Fruit fly (Drosophila melanogaster) whole organism, embryonic: ENCODE measurements around the gene CG32855.

Experiments used
- ATbp ChIP-seq: fragments of 200-800 bp; sonication (Bioruptor generic); optimal IDR thresholded peaks from 2 replicates; lab custom pipeline; 2017; ENCODE audit warnings: missing biosample characterization, mild to moderate bottlenecking, missing genetic modification characterization, missing genetic modification reagents
- Awh ChIP-seq: fragments of 200-800 bp; sonication (Bioruptor generic); IDR thresholded peaks from 2 replicates; pipeline ENCODE4, ENCODE4 v1.3.6; 2022; ENCODE audit warnings: missing biosample characterization, missing genetic modification characterization
- B-H2 ChIP-seq: fragments of 200-800 bp; sonication (Bioruptor generic); optimal IDR thresholded peaks from 2 replicates; lab custom pipeline; 2018; ENCODE audit warnings: missing biosample characterization, mild to moderate bottlenecking, missing genetic modification characterization
- CG10209 ChIP-seq: fragments of 200-800 bp; sonication (Bioruptor generic); optimal IDR thresholded peaks from 3 replicates; lab custom pipeline; 2017; ENCODE audit warnings: missing biosample characterization, mild to moderate bottlenecking, missing genetic modification characterization, missing genetic modification reagents
- CG11504 ChIP-seq: fragments of 200-800 bp; sonication (Bioruptor generic); optimal IDR thresholded peaks from 3 replicates; lab custom pipeline; 2019; ENCODE audit warnings: missing biosample characterization, mild to moderate bottlenecking, missing genetic modification characterization, moderate library complexity
- CG13424 ChIP-seq: fragments of 200-800 bp; sonication (Bioruptor generic); optimal IDR thresholded peaks from 2 replicates; lab custom pipeline; 2019; ENCODE audit warnings: missing biosample characterization, mild to moderate bottlenecking, missing genetic modification characterization, moderate library complexity
- CG17912 ChIP-seq: fragments of 200-800 bp; sonication (Bioruptor generic); optimal IDR thresholded peaks from 2 replicates; lab custom pipeline; 2018; ENCODE audit warnings: missing biosample characterization, mild to moderate bottlenecking, missing genetic modification characterization
- CG2202 ChIP-seq: fragments of 200-800 bp; sonication (Bioruptor generic); optimal IDR thresholded peaks from 2 replicates; lab custom pipeline; 2018; ENCODE audit warnings: missing biosample characterization, mild to moderate bottlenecking, missing genetic modification characterization
- CG3163 ChIP-seq: fragments of 200-800 bp; sonication (Bioruptor generic); optimal IDR thresholded peaks from 3 replicates; lab custom pipeline; 2016; ENCODE audit warnings: missing biosample characterization, missing genetic modification characterization
- CG6683 ChIP-seq: fragments of 200-800 bp; sonication (Bioruptor generic); optimal IDR thresholded peaks from 2 replicates; lab custom pipeline; 2017; ENCODE audit warnings: missing biosample characterization, mild to moderate bottlenecking, missing genetic modification characterization, missing genetic modification reagents
- CG7372 ChIP-seq: fragments of 200-800 bp; sonication (Bioruptor generic); IDR thresholded peaks from 2 replicates; pipeline ENCODE4 v1.3.6; 2022; ENCODE audit warnings: missing biosample characterization, missing genetic modification characterization
- CG7745 ChIP-seq: fragments of 200-800 bp; sonication (Bioruptor generic); optimal IDR thresholded peaks from 2 replicates; lab custom pipeline; 2018; ENCODE audit warnings: missing biosample characterization, mild to moderate bottlenecking, missing genetic modification characterization, moderate library complexity
- CG8359 ChIP-seq: fragments of 200-800 bp; sonication (Bioruptor generic); optimal IDR thresholded peaks from 2 replicates; lab custom pipeline; 2017; ENCODE audit warnings: missing biosample characterization, mild to moderate bottlenecking, missing genetic modification characterization, borderline replicate concordance
- CG9437 ChIP-seq: fragments of 200-800 bp; sonication (Bioruptor generic); optimal IDR thresholded peaks from 2 replicates; lab custom pipeline; 2018; ENCODE audit warnings: missing biosample characterization, mild to moderate bottlenecking, missing genetic modification characterization
- Dfd ChIP-seq, 2 experiments: fragments of >200 bp; optimal IDR thresholded peaks; 2 replicates each; lab custom pipeline; 2017; ENCODE audit warnings: missing biosample characterization in 2 of 2, missing genetic modification characterization in 2 of 2
- Dip2 ChIP-seq: fragments of 200-800 bp; sonication (Bioruptor generic); IDR thresholded peaks from 2 replicates; pipeline ENCODE4 v1.3.6; 2022; ENCODE audit warnings: missing biosample characterization, missing genetic modification characterization
- HLH54F ChIP-seq: fragments of 200-800 bp; sonication (Bioruptor generic); optimal IDR thresholded peaks from 3 replicates; lab custom pipeline; 2016; ENCODE audit warnings: missing biosample characterization, missing genetic modification characterization
- HmgD ChIP-seq: fragments of 200-800 bp; sonication (Bioruptor generic); optimal IDR thresholded peaks from 3 replicates; lab custom pipeline; 2016; ENCODE audit warnings: missing biosample characterization, missing genetic modification characterization
- Hr3 ChIP-seq: fragments of 200-800 bp; sonication (Bioruptor generic); optimal IDR thresholded peaks from 3 replicates; lab custom pipeline; 2016; ENCODE audit warnings: missing biosample characterization, missing genetic modification characterization
- Lhr ChIP-seq: fragments of 200-800 bp; sonication (Bioruptor generic); optimal IDR thresholded peaks from 3 replicates; lab custom pipeline; 2017; ENCODE audit warnings: mild to moderate bottlenecking, missing biosample characterization, missing genetic modification reagents, missing genetic modification characterization
- Mes4 ChIP-seq: fragments of 200-800 bp; sonication (Bioruptor generic); optimal IDR thresholded peaks from 2 replicates; lab custom pipeline; 2016; ENCODE audit warnings: missing biosample characterization, missing genetic modification characterization
- Mrtf ChIP-seq: fragments of 200-800 bp; sonication (Bioruptor generic); IDR thresholded peaks from 3 replicates; pipeline ENCODE4 v1.3.6; 2022; ENCODE audit warnings: missing biosample characterization, missing genetic modification characterization
- Myb ChIP-seq: fragments of 200-800 bp; sonication (Bioruptor generic); optimal IDR thresholded peaks from 2 replicates; lab custom pipeline; 2016; ENCODE audit warnings: missing biosample characterization, missing genetic modification characterization
- Nf-YB ChIP-seq: fragments of 200-800 bp; sonication (Bioruptor generic); optimal IDR thresholded peaks from 3 replicates; lab custom pipeline; 2019; ENCODE audit warnings: missing biosample characterization, mild to moderate bottlenecking, missing genetic modification characterization, moderate library complexity
- Side ChIP-seq: fragments of 200-800 bp; sonication (Bioruptor generic); optimal IDR thresholded peaks from 2 replicates; lab custom pipeline; 2016; ENCODE audit warnings: missing biosample characterization, missing genetic modification characterization
- Xrp1 ChIP-seq: fragments of 200-800 bp; sonication (Bioruptor generic); IDR thresholded peaks from 2 replicates; pipeline ENCODE4 v1.3.6; 2022; ENCODE audit warnings: missing biosample characterization, missing genetic modification characterization
- amos ChIP-seq: fragments of 200-800 bp; sonication (Bioruptor generic); IDR thresholded peaks from 2 replicates; pipeline ENCODE4 v1.3.6; 2022; ENCODE audit warnings: missing biosample characterization, missing genetic modification characterization; ENCODE audit not compliant: partially characterized antibody
- bsh ChIP-seq, 2 experiments: fragments of 200-800 bp; sonication (Bioruptor generic); optimal IDR thresholded peaks; 2 replicates each; lab custom pipeline; 2017 to 2018; ENCODE audit warnings: mild to moderate bottlenecking in 2 of 2, missing biosample characterization in 2 of 2, missing genetic modification characterization in 2 of 2, moderate library complexity in 1 of 2
- cg ChIP-seq: fragments of 200-800 bp; sonication (Bioruptor generic); optimal IDR thresholded peaks from 3 replicates; lab custom pipeline; 2019; ENCODE audit warnings: missing biosample characterization, mild to moderate bottlenecking, missing genetic modification characterization, moderate library complexity
- chif ChIP-seq, 2 experiments: fragments of 200-800 bp; sonication (Bioruptor generic); optimal IDR thresholded peaks; 3 replicates each; lab custom pipeline; 2016; ENCODE audit warnings: missing biosample characterization in 2 of 2, missing genetic modification characterization in 2 of 2
- chm ChIP-seq: fragments of 200-800 bp; sonication (Bioruptor generic); IDR thresholded peaks from 2 replicates; pipeline ENCODE4 v1.3.6; 2022; ENCODE audit warnings: missing biosample characterization, missing genetic modification characterization
- crol ChIP-seq: fragments of 200-800 bp; sonication (Bioruptor generic); IDR thresholded peaks from 2 replicates; pipeline ENCODE4 v1.3.6; 2022; ENCODE audit warnings: missing biosample characterization, missing genetic modification characterization
- dan ChIP-seq: fragments of 200-800 bp; sonication (Bioruptor generic); IDR thresholded peaks from 2 replicates; pipeline ENCODE4 v1.3.6; 2022; ENCODE audit warnings: missing biosample characterization, missing genetic modification characterization
- danr ChIP-seq: fragments of 200-800 bp; sonication (Bioruptor generic); IDR thresholded peaks from 2 replicates; pipeline ENCODE4 v1.3.6; 2022; ENCODE audit warnings: missing biosample characterization, missing genetic modification characterization
- dimm ChIP-seq: fragments of 200-800 bp; sonication (Bioruptor generic); IDR thresholded peaks from 2 replicates; pipeline ENCODE4 v1.3.6; 2022; ENCODE audit warnings: missing biosample characterization, missing genetic modification characterization
- dmrt11E ChIP-seq: fragments of 200-800 bp; sonication (Bioruptor generic); optimal IDR thresholded peaks from 3 replicates; lab custom pipeline; 2018; ENCODE audit warnings: missing biosample characterization, mild to moderate bottlenecking, missing genetic modification characterization, moderate library complexity
- dmrt99B ChIP-seq: fragments of 200-800 bp; sonication (Bioruptor generic); optimal IDR thresholded peaks from 2 replicates; lab custom pipeline; 2018; ENCODE audit warnings: missing biosample characterization, mild to moderate bottlenecking, missing genetic modification characterization, moderate library complexity
- fd64A ChIP-seq: fragments of 200-800 bp; sonication (Bioruptor generic); optimal IDR thresholded peaks from 3 replicates; lab custom pipeline; 2018; ENCODE audit warnings: missing biosample characterization, mild to moderate bottlenecking, missing genetic modification characterization
- fd96Cb ChIP-seq: fragments of 200-800 bp; sonication (Bioruptor generic); optimal IDR thresholded peaks from 2 replicates; lab custom pipeline; 2018; ENCODE audit warnings: missing biosample characterization, mild to moderate bottlenecking, missing genetic modification characterization, moderate library complexity
- gce ChIP-seq: fragments of 200-800 bp; sonication (Bioruptor generic); IDR thresholded peaks from 3 replicates; pipeline ENCODE4 v1.3.6; 2022; ENCODE audit warnings: missing biosample characterization, missing genetic modification characterization
- gcm ChIP-seq: fragments of 200-800 bp; sonication (Bioruptor generic); optimal IDR thresholded peaks from 2 replicates; lab custom pipeline; 2019; ENCODE audit warnings: missing biosample characterization, mild to moderate bottlenecking, missing genetic modification characterization, moderate library complexity
- hth ChIP-seq: fragments of >200 bp; optimal IDR thresholded peaks from 2 replicates; lab custom pipeline; 2017; ENCODE audit warnings: inconsistent platforms
- knrl ChIP-seq: fragments of 200-800 bp; sonication (Bioruptor generic); IDR thresholded peaks from 3 replicates; pipeline ENCODE4 v1.3.6; 2022; ENCODE audit warnings: missing biosample characterization, missing genetic modification characterization; ENCODE audit not compliant: partially characterized antibody
- nerfin-2 ChIP-seq: fragments of 200-800 bp; sonication (Bioruptor generic); IDR thresholded peaks from 2 replicates; pipeline ENCODE4 v1.3.6; 2022; ENCODE audit warnings: missing biosample characterization, missing genetic modification characterization; ENCODE audit not compliant: partially characterized antibody
- onecut ChIP-seq: fragments of 200-800 bp; sonication (Bioruptor generic); IDR thresholded peaks from 2 replicates; pipeline ENCODE4 v1.3.6; 2022; ENCODE audit warnings: missing biosample characterization, missing genetic modification characterization
- pros ChIP-seq: fragments of 200-800 bp; sonication (Bioruptor generic); optimal IDR thresholded peaks from 3 replicates; lab custom pipeline; 2019; ENCODE audit warnings: missing biosample characterization, mild to moderate bottlenecking, missing genetic modification characterization, moderate library complexity
- tup ChIP-seq: fragments of 200-800 bp; sonication (Bioruptor generic); optimal IDR thresholded peaks from 2 replicates; lab custom pipeline; 2016; ENCODE audit warnings: missing biosample characterization, mild to moderate bottlenecking, missing genetic modification characterization, moderate library complexity
- usp ChIP-seq: fragments of >200 bp; optimal IDR thresholded peaks from 2 replicates; lab custom pipeline; 2017; ENCODE audit warnings: missing biosample characterization, missing genetic modification characterization
- wek ChIP-seq: fragments of 200-800 bp; sonication (Bioruptor generic); optimal IDR thresholded peaks from 3 replicates; lab custom pipeline; 2018; ENCODE audit warnings: missing biosample characterization, mild to moderate bottlenecking, missing genetic modification characterization, moderate library complexity
- yki ChIP-seq: fragments of >200 bp; optimal IDR thresholded peaks from 3 replicates; lab custom pipeline; 2018
- zfh1 ChIP-seq: fragments of 200-800 bp; sonication (Bioruptor generic); IDR thresholded peaks from 3 replicates; pipeline ENCODE4 v1.3.6; 2022; ENCODE audit warnings: missing biosample characterization, missing genetic modification characterization

CG32855 gene

dm6 chr3R:16069266-16069665, 11.5 kb downstream of the CG32855 start (continued):
- TF ChIP-seq HmgD (GFP tag; lab: Kevin White, UChicago): no peak
- peak; percentile 53 for TF ChIP-seq fd64A (GFP tag; lab: Kevin White, UChicago)
- peak; percentile 60 for TF ChIP-seq CG2202 (tag; lab: Kevin White, UChicago)
- TF ChIP-seq CG13424 (tag; lab: Kevin White, UChicago): peak; percentile 42
- no peak for TF ChIP-seq fd96Cb (tag; lab: Kevin White, UChicago)
- TF ChIP-seq CG11504 (tag; lab: Kevin White, UChicago): peak; percentile 52
- TF ChIP-seq Mes4 (GFP tag; lab: Kevin White, UChicago): peak; percentile 38
- TF ChIP-seq Mrtf: no peak
- peak; percentile 48 for TF ChIP-seq CG17912
- peak; percentile 37 for TF ChIP-seq pros
- TF ChIP-seq danr (GFP tag; lab: Robert Waterston, UW): no peak
- TF ChIP-seq tup (GFP tag; lab: Kevin White, UChicago): no peak
- no peak for TF ChIP-seq Dfd (GFP tag; optimal IDR thresholded peaks at IDR 0.05; lab: Kevin White, UChicago)
- peak; percentile 83 for TF ChIP-seq ATbp (GFP tag; lab: Kevin White, UChicago)
- TF ChIP-seq gce (GFP tag; lab: Robert Waterston, UW): peak; percentile 43; the same call in 1 of the 3 replicates
- peak; percentile 41; the same call in 1 of the 2 replicates for TF ChIP-seq chm
- peak; percentile 45; the same call in 1 of the 3 replicates for TF ChIP-seq zfh1 (GFP tag; lab: Robert Waterston, UW)
- TF ChIP-seq CG6683 (GFP tag; lab: Kevin White, UChicago): no peak
- peak; percentile 89 for TF ChIP-seq CG7745 (tag; lab: Kevin White, UChicago)
- TF ChIP-seq hth (lab: Kevin White, UChicago): no peak
- no peak for TF ChIP-seq HLH54F (GFP tag; lab: Kevin White, UChicago)
- TF ChIP-seq CG9437 (GFP tag; lab: Kevin White, UChicago): no peak
- peak; percentile 50 for TF ChIP-seq CG10209 (GFP tag; lab: Kevin White, UChicago)
- no peak for TF ChIP-seq yki
- TF ChIP-seq Hr3 (GFP tag; lab: Kevin White, UChicago): no peak
- TF ChIP-seq crol (GFP tag; lab: Robert Waterston, UW): peak; percentile 86
- TF ChIP-seq dmrt11E (tag; lab: Kevin White, UChicago): peak; percentile 43
- no peak for TF ChIP-seq B-H2 (GFP tag; lab: Kevin White, UChicago)
- TF ChIP-seq nerfin-2 (GFP tag; lab: Robert Waterston, UW): no peak
- TF ChIP-seq dmrt99B (tag; lab: Kevin White, UChicago): no peak
- peak in 1 of 2 experiments; percentile 6 for TF ChIP-seq chif (GFP tag; optimal IDR thresholded peaks at IDR 0.05; lab: Kevin White, UChicago)
- no peak for TF ChIP-seq CG7372 (GFP tag; lab: Robert Waterston, UW)
- TF ChIP-seq CG3163 (GFP tag; lab: Kevin White, UChicago): no peak
- no peak for TF ChIP-seq Side (GFP tag; lab: Kevin White, UChicago)
- peak; percentile 33 for TF ChIP-seq wek (GFP tag; lab: Kevin White, UChicago)
- TF ChIP-seq usp (GFP tag; lab: Kevin White, UChicago): no peak
- TF ChIP-seq knrl: no peak
- peak; percentile 75 for TF ChIP-seq Xrp1 (GFP tag; lab: Robert Waterston, UW)
- no peak for TF ChIP-seq gcm (GFP tag; lab: Kevin White, UChicago)
- no peak for TF ChIP-seq amos
- TF ChIP-seq CG8359 (GFP tag; lab: Kevin White, UChicago): peak; percentile 54
- no peak for TF ChIP-seq dan (GFP tag; lab: Robert Waterston, UW)
- TF ChIP-seq Dip2 (GFP tag; lab: Robert Waterston, UW): no peak
- peak; percentile 5 for TF ChIP-seq Myb (GFP tag; lab: Kevin White, UChicago)
- TF ChIP-seq onecut (GFP tag; lab: Robert Waterston, UW): peak; percentile 55; the same call in 1 of the 2 replicates
- TF ChIP-seq bsh (GFP tag; optimal IDR thresholded peaks at IDR 0.05; lab: Kevin White, UChicago): peak in 1 of 2 experiments; percentile 54
- peak; percentile 38; the same call in 1 of the 2 replicates for TF ChIP-seq Awh (GFP tag; lab: Robert Waterston, UW)
- TF ChIP-seq dimm (GFP tag; lab: Robert Waterston, UW): no peak
- peak; percentile 25 for TF ChIP-seq Nf-YB (GFP tag; lab: Kevin White, UChicago)
- peak; percentile 58 for TF ChIP-seq cg
- TF ChIP-seq Lhr (GFP tag; lab: Kevin White, UChicago): peak; percentile 31
